Worm (Caenorhabditis elegans): ENCODE measurements around the gene C54F6.5.

The C54F6.5 gene

DNA sequence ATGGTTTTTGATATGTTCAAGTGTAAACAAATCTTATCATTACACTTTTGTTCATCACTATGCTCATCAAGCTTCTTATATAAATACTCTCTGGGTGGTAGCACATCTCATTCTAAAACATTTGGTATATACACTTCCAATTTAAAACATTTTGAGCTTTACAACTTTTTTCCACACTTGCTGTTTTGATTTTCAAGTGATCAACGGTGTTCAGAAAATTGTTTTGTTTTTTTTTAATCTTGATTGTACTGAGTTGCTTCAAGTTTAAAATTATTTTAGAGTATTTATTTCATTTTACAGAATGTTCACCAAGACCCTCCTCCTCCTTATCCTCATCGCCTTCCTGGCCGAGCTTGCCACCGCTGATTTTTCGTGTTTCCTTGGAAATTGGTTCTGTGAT is at the start of gene C54F6.5:
C54F6.5 (plus strand) TSS at position 301 of the 400 bp plus-strand sequence.
- TF ChIP-seq gei-17 (GFP tag; optimal IDR thresholded peaks at IDR 0.05) (no peak), ztf-28 (GFP tag; IDR thresholded peaks at IDR 0.05) (no peak), xnd-1 (tag; optimal IDR thresholded peaks at IDR 0.05) (no peak), ztf-3 (GFP tag; optimal IDR thresholded peaks at IDR 0.05) (no peak), T07F8.4 (tag; optimal IDR thresholded peaks at IDR 0.05) (no peak), mes-4 (tag; optimal IDR thresholded peaks at IDR 0.05) (no peak), F23B12.7 (tag; optimal IDR thresholded peaks at IDR 0.05; ENCODE audit: insufficient read depth) (no peak), lin-35 (GFP tag; optimal IDR thresholded peaks at IDR 0.05) (no peak), madf-8 (GFP tag; conservative IDR thresholded peaks at IDR 0.05) (no peak), mcd-1 (GFP tag; IDR thresholded peaks at IDR 0.05) (no peak), efl-1 (GFP tag; optimal IDR thresholded peaks at IDR 0.05) (no peak), mel-28 (tag; optimal IDR thresholded peaks at IDR 0.05; ENCODE audit: borderline replicate concordance) (no peak), attf-6 (GFP tag; IDR thresholded peaks at IDR 0.05) (no peak), Y56A3A.18 (GFP tag; IDR thresholded peaks at IDR 0.05) (no peak), egrh-3 (GFP tag; IDR thresholded peaks at IDR 0.05) (no peak), ets-4 (GFP tag; optimal IDR thresholded peaks at IDR 0.05) (no peak), athp-1 (tag; optimal IDR thresholded peaks at IDR 0.05) (no peak), tbp1 (GFP tag; optimal IDR thresholded peaks at IDR 0.05) (no peak)

DNA sequence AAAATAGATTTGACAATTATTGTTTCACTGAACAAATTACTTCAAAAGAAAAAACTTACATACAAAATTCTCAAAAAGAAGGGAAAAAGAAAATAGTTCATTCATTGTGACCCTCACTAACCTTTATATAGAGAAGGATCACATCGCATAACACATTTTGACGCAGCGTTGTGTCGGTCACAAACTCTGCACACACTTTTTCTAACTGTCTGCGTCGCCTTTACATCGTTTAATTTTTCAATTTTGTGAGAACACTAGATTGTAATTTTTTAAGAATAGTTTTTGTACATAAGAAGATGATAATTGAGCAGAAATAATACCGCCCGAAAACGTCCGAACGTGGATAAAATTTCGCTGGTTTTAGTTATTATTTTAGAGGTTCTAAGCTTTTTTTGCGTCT is 48.0 kb upstream of the C54F6.5 start, which contains the start of gene C18B10.6:
C18B10.6 (minus strand) TSS at position 101 of the 400 bp plus-strand sequence.
- no peak for TF ChIP-seq T26A5.8 (tag; optimal IDR thresholded peaks at IDR 0.05)
- no peak for TF ChIP-seq madf-3 (GFP tag; IDR thresholded peaks at IDR 0.05)
- TF ChIP-seq hmg-20 (GFP tag; IDR thresholded peaks at IDR 0.05) = no peak
- TF ChIP-seq F57C9.4 (tag; optimal IDR thresholded peaks at IDR 0.05) = no peak
- TF ChIP-seq somi-1 (GFP tag; optimal IDR thresholded peaks at IDR 0.05) = no peak
- TF ChIP-seq aptf-3 (GFP tag; IDR thresholded peaks at IDR 0.05) = no peak
- no peak for TF ChIP-seq let-526 (GFP tag; IDR thresholded peaks at IDR 0.05)
- TF ChIP-seq F39B2.1 (GFP tag; IDR thresholded peaks at IDR 0.05) = no peak
- no peak for TF ChIP-seq snpc-4 (GFP tag; optimal IDR thresholded peaks at IDR 0.05)
- TF ChIP-seq snpc-4 (tag; optimal IDR thresholded peaks at IDR 0.05) = no peak
- no peak for TF ChIP-seq gei-17 (GFP tag; optimal IDR thresholded peaks at IDR 0.05)

DNA sequence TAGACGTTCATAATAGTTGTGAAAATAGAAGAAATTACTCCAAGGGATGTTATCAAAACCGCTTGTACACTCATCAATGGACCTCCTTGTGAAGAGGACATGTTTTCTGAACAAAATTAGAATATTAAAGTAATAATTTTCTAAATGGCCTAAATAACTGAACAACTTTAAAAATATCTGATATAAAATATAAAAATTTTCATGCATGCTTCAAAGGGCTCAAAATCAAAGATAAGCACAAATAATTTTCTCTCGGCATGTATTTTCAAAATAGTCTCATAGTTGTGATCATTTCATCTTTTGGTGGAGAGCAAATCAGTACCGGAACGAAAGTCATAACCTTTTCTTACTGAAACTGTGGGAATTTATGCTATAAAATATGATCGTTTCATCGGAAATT is 43.9 kb upstream of the C54F6.5 start, which contains the start of gene srbc-8:
srbc-8 (minus strand) TSS at position 101 of the 400 bp plus-strand sequence.
- TF ChIP-seq lin-54 (GFP tag; optimal IDR thresholded peaks at IDR 0.05) (no peak), ztf-25 (GFP tag; IDR thresholded peaks at IDR 0.05) (no peak), Y95B8A.8 (GFP tag; IDR thresholded peaks at IDR 0.05) (no peak), lag-1 (GFP tag; IDR thresholded peaks at IDR 0.05) (no peak), F57C9.4 (tag; optimal IDR thresholded peaks at IDR 0.05) (no peak), nhr-120 (GFP tag; IDR thresholded peaks at IDR 0.05) (no peak), sea-2 (GFP tag; IDR thresholded peaks at IDR 0.05) (no peak), fkh-3 (tag; optimal IDR thresholded peaks at IDR 0.05) (no peak), lir-1 (GFP tag; conservative IDR thresholded peaks at IDR 0.05) (no peak), hsf-1 (GFP tag; IDR thresholded peaks at IDR 0.05) (no peak), ztf-3 (GFP tag; optimal IDR thresholded peaks at IDR 0.05) (no peak), aptf-3 (GFP tag; IDR thresholded peaks at IDR 0.05) (no peak), dpff-1 (tag; optimal IDR thresholded peaks at IDR 0.05) (no peak), attf-5 (GFP tag; optimal IDR thresholded peaks at IDR 0.05) (no peak), lin-26 (GFP tag; IDR thresholded peaks at IDR 0.05) (no peak), hlh-26 (GFP tag; conservative IDR thresholded peaks at IDR 0.05) (no peak), chd-7 (tag; optimal IDR thresholded peaks at IDR 0.05) (no peak), unc-130 (GFP tag; optimal IDR thresholded peaks at IDR 0.05) (no peak)

Measured in whole organism, young adult.